Worm (Caenorhabditis elegans): ENCODE data around the gene seb-3.

Gene seb-3

DNA sequence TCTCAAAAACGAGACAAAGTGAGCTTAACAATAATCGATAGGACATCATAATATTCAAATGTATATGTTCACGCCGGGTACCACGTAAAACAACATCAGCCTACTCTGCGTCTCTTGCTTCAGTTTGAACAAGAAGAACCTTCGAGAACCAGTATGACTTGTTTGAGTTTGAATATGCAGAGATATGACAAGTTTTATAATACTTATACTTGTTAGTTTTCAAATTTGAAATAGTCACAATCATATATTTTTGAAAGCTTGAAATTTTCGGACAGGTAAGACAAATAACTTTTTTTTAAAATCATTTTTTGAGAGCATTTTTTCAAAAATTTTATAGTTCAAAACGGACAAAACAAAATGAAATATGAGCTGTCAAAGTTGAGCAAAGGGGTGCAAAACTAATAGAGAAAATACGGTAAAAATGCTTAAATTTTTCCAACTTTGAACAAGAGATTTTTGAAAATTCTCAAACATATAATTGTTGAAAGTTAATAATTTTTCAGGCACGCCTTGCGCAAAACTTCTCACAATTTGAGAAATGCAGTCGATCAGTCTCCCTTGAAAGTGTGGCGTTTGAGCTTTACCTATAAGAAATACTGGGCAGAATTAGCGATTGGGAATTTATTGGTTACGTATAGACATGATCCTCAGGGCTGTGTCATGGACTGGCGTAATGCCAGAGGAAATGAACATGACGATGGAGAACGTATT lies 27.3 kb downstream of the seb-3 start, which contains the start of gene H03G16.1:
Gene H03G16.1 (plus strand): TSS at position 661 of the 711 bp plus-strand sequence.
- TF ChIP-seq tlf-1 (GFP tag; optimal IDR thresholded peaks at IDR 0.05) (no peak), cebp-1 (GFP tag; IDR thresholded peaks at IDR 0.05) (no peak), cebp-1 (tag; optimal IDR thresholded peaks at IDR 0.05) (no peak), zim-3 (tag; optimal IDR thresholded peaks at IDR 0.05) (no peak), xnd-1 (tag; optimal IDR thresholded peaks at IDR 0.05) (no peak), D2030.7 (GFP tag; IDR thresholded peaks at IDR 0.05) (no peak), madf-3 (GFP tag; IDR thresholded peaks at IDR 0.05) (no peak), tbp1 (GFP tag; optimal IDR thresholded peaks at IDR 0.05) (no peak), Y53G8AR.9 (GFP tag; conservative IDR thresholded peaks at IDR 0.05) (no peak), nfya-2 (GFP tag; IDR thresholded peaks at IDR 0.05) (no peak), F23B12.7 (tag; optimal IDR thresholded peaks at IDR 0.05; ENCODE audit: insufficient read depth) (no peak)

DNA sequence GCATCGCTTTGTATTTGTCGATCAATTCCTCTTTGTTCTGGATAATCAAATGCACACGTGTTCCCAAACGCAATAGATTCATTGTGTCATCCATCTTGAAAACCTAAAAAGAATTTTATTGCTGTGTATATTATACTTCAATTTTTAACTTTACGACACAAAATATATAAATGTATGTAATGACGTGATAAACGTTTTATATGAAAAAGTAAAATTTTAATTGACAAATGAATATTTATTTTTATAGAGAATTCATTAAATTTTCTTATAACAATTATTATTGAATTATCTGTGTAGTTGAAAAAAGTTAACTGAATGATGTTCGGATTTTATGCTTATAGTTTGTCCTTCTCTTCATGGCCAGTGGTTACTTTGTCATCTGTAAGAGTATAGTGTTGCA lies 29.8 kb downstream of the seb-3 start, which contains the start of gene H03G16.7:
Gene H03G16.7 (minus strand): TSS at position 101 of the 400 bp plus-strand sequence.
- TF ChIP-seq ztf-26 (tag; optimal IDR thresholded peaks at IDR 0.05) (no peak), snpc-4 (GFP tag; optimal IDR thresholded peaks at IDR 0.05) (no peak), snpc-4 (tag; optimal IDR thresholded peaks at IDR 0.05) (no peak), cebp-2 (GFP tag; IDR thresholded peaks at IDR 0.05) (no peak)

DNA sequence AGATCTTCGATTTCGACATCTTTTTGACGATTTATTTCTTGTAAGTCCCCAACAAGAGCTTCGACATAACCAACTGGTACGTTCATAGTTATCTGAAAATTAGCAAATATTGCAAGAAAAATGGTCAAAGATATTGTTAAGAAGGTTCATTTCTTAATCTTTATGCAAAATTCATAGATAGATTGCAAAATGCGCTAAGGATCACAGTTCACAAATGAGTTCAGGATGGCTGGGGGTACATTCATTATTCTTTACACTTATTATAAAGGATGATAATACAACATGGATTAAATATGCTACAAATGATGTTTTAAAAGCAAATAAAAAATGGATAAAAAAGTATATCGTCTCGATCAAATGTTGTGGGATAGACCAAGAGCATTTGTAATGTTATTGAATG lies 30.6 kb downstream of the seb-3 start, which contains the start of gene H03G16.5:
Gene H03G16.5 (minus strand): TSS at position 101 of the 400 bp plus-strand sequence.
- TF ChIP-seq nhr-179 (tag; optimal IDR thresholded peaks at IDR 0.05) (no peak), tlf-1 (GFP tag; optimal IDR thresholded peaks at IDR 0.05) (no peak), snpc-4 (GFP tag; optimal IDR thresholded peaks at IDR 0.05) (no peak), snpc-4 (tag; optimal IDR thresholded peaks at IDR 0.05) (no peak), Y67H2A.10 (GFP tag; conservative IDR thresholded peaks at IDR 0.05) (no peak), cebp-1 (GFP tag; IDR thresholded peaks at IDR 0.05) (no peak), cebp-1 (tag; optimal IDR thresholded peaks at IDR 0.05) (no peak), egl-44 (GFP tag; IDR thresholded peaks at IDR 0.05) (no peak), repo-1 (tag; optimal IDR thresholded peaks at IDR 0.05) (no peak), F57C9.4 (tag; optimal IDR thresholded peaks at IDR 0.05) (no peak), ztf-22 (GFP tag; optimal IDR thresholded peaks at IDR 0.05) (no peak), nfya-1 (tag; optimal IDR thresholded peaks at IDR 0.05; ENCODE audit: borderline replicate concordance, insufficient read depth) (no peak), akir-1 (GFP tag; optimal IDR thresholded peaks at IDR 0.05) (no peak), B0261.1 (tag; optimal IDR thresholded peaks at IDR 0.05) (no peak), pha-4 (tag; optimal IDR thresholded peaks at IDR 0.05) (no peak), mcd-1 (GFP tag; IDR thresholded peaks at IDR 0.05) (no peak), dox-1 (GFP tag; IDR thresholded peaks at IDR 0.05) (no peak), snpc-1.1 (tag; optimal IDR thresholded peaks at IDR 0.05; ENCODE audit: insufficient read depth) (no peak), lin-26 (GFP tag; IDR thresholded peaks at IDR 0.05) (no peak), lsl-1 (GFP tag; optimal IDR thresholded peaks at IDR 0.05) (no peak)

DNA sequence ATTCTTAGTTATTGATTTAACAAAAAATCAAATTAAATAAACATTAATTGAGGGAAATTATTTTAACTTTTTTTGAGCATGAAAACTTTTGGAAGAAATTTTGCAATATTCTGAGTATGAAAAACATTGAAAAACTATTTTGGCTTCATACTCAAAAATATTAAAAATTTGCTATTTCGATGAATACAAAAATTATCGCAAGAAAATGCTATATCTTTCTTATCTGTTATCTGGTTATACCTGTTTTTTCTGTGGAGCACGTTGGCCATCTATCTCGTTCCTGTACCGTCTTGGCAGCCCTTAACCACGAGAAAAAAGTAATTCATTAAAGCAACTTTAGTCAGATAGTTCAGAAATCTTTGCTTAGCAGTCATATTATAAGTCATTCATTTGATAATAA lies 31.8 kb downstream of the seb-3 start:
- no peak for TF ChIP-seq sdz-38 (tag; optimal IDR thresholded peaks at IDR 0.05)
- TF ChIP-seq ceh-91 (GFP tag; IDR thresholded peaks at IDR 0.05) = no peak
- TF ChIP-seq Y79H2A.3 (GFP tag; conservative IDR thresholded peaks at IDR 0.05) = no peak
- TF ChIP-seq F57A8.1 (GFP tag; optimal IDR thresholded peaks at IDR 0.05) = no peak
- TF ChIP-seq C06A6.2 (GFP tag; conservative IDR thresholded peaks at IDR 0.05) = no peak
- no peak for TF ChIP-seq him-1 (tag; optimal IDR thresholded peaks at IDR 0.05)
- no peak for TF ChIP-seq B0261.1 (tag; optimal IDR thresholded peaks at IDR 0.05)
- TF ChIP-seq dpl-1 (GFP tag; optimal IDR thresholded peaks at IDR 0.05) = no peak
- no peak for TF ChIP-seq F10E7.11 (tag; optimal IDR thresholded peaks at IDR 0.05)
- no peak for TF ChIP-seq Y56A3A.18 (GFP tag; IDR thresholded peaks at IDR 0.05)
- TF ChIP-seq snpc-1.3 (tag; optimal IDR thresholded peaks at IDR 0.05; ENCODE audit: insufficient read depth) = no peak
- TF ChIP-seq aptf-2 (GFP tag; conservative IDR thresholded peaks at IDR 0.05) = no peak
- no peak for TF ChIP-seq nhr-120 (GFP tag; IDR thresholded peaks at IDR 0.05)
- TF ChIP-seq K12H6.12 (tag; optimal IDR thresholded peaks at IDR 0.05) = no peak
- TF ChIP-seq hsf-1 (GFP tag; IDR thresholded peaks at IDR 0.05) = no peak

Measured in whole organism, young adult.